Fruit fly (Drosophila melanogaster): ENCODE measurements around the gene ppk5.
A peak's percentile ranks its signal among the peaks of the same experiment; 100 is the strongest.

The ppk5 gene

DNA sequence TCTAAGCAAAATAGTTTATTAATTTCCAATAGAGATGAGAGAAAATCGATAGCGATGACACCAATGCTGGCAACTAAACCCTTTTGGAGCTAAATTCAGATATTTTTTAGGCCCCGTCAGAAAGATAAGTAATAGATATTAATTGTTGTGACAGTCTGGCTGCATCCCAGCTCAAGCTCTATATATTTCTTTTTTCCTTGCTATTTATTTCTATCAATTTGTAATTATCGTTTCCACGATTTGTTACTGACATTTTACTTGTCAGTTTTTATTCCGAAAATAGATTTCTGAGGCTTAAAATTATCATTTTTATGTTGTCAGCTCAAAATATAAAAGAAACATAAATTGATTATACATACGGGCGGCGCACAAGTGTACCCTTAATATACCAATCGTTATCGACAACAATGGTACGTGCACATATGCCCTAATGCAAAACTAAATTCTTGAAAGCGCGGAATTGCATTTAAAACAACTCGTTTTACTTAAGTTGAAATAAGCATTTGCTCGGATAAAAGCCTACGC, 34.5 kb downstream of the ppk5 start, which contains the start of the genes CRIF and SMC5 (continued):
- TF ChIP-seq zfh1 (GFP tag; IDR thresholded peaks at IDR 0.05) (peak; percentile 52; the same call in 1 of the 3 replicates), Dek (tag; optimal IDR thresholded peaks at IDR 0.05) (peak; percentile 54), B-H1 (GFP tag; IDR thresholded peaks at IDR 0.05) (peak; percentile 49; the same call in 1 of the 3 replicates), NC2β (GFP tag; optimal IDR thresholded peaks at IDR 0.05) (peak; percentile 35), CG3847 (GFP tag; IDR thresholded peaks at IDR 0.05) (peak; percentile 63), dpn (GFP tag; optimal IDR thresholded peaks at IDR 0.05) (peak; percentile 76 to 77), CG17328 (GFP tag; IDR thresholded peaks at IDR 0.05) (peak; percentile 37; the same call in 1 of the 2 replicates), HLH3B (GFP tag; IDR thresholded peaks at IDR 0.05) (peak; percentile 52), pum (GFP tag; optimal IDR thresholded peaks at IDR 0.05) (peak; percentile 50), MTF-1 (GFP tag; optimal IDR thresholded peaks at IDR 0.05; ENCODE audit: borderline replicate concordance) (no peak), ttk (GFP tag; IDR thresholded peaks at IDR 0.05) (0 out of 2 replicates have a peak, but pooled peaks have one; percentile 42), Myb (GFP tag; optimal IDR thresholded peaks at IDR 0.05) (peak; percentile 43), Neu2 (GFP tag; optimal IDR thresholded peaks at IDR 0.05; ENCODE audit: borderline replicate concordance) (peak; percentile 14), fd102C (GFP tag; optimal IDR thresholded peaks at IDR 0.05) (no peak), HLHmδ (GFP tag; optimal IDR thresholded peaks at IDR 0.05) (no peak), CG15073 (GFP tag; optimal IDR thresholded peaks at IDR 0.05) (no peak), insv (GFP tag; optimal IDR thresholded peaks at IDR 0.05) (peak in 1 of 2 experiments; percentile 16), trh (GFP tag; optimal IDR thresholded peaks at IDR 0.05) (no peak), CG15269 (tag; optimal IDR thresholded peaks at IDR 0.05) (no peak), sim (GFP tag; IDR thresholded peaks at IDR 0.05) (no peak), D (optimal IDR thresholded peaks at IDR 0.05) (no peak), D (GFP tag; optimal IDR thresholded peaks at IDR 0.05) (peak; percentile 26), chm (GFP tag; IDR thresholded peaks at IDR 0.05) (peak; percentile 49; the same call in 1 of the 2 replicates), NC2α (GFP tag; optimal IDR thresholded peaks at IDR 0.05) (no peak), CG2889 (GFP tag; IDR thresholded peaks at IDR 0.05) (0 out of 3 replicates have a peak, but pooled peaks have one; percentile 43), gem (tag; optimal IDR thresholded peaks at IDR 0.05) (peak; percentile 82), sug (tag; optimal IDR thresholded peaks at IDR 0.05) (peak; percentile 76), yki (optimal IDR thresholded peaks at IDR 0.05) (no peak), cas (GFP tag; IDR thresholded peaks at IDR 0.05) (no peak), bowl (GFP tag; IDR thresholded peaks at IDR 0.05) (no peak), CG5180 (GFP tag; optimal IDR thresholded peaks at IDR 0.05) (no peak), CG15601 (tag; optimal IDR thresholded peaks at IDR 0.05) (peak; percentile 68), jumu (GFP tag; optimal IDR thresholded peaks at IDR 0.05) (peak; percentile 50), luna (GFP tag; optimal IDR thresholded peaks at IDR 0.05) (no peak), salm (tag; optimal IDR thresholded peaks at IDR 0.05) (no peak), D19A (tag; optimal IDR thresholded peaks at IDR 0.05) (peak; percentile 23), exex (tag; optimal IDR thresholded peaks at IDR 0.05) (peak; percentile 47), CG14441 (GFP tag; IDR thresholded peaks at IDR 0.05) (peak; percentile 48; the same call in 1 of the 2 replicates), her (GFP tag; optimal IDR thresholded peaks at IDR 0.05) (peak; percentile 43), CG2875 (GFP tag; optimal IDR thresholded peaks at IDR 0.05) (no peak), CoRest (tag; optimal IDR thresholded peaks at IDR 0.05) (peak; percentile 84), CG17361 (GFP tag; IDR thresholded peaks at IDR 0.05) (peak; percentile 86), Ravus (GFP tag; IDR thresholded peaks at IDR 0.05) (no peak; the same call in 1 of the 2 replicates), CG2116 (GFP tag; optimal IDR thresholded peaks at IDR 0.05) (peak; percentile 70), HLH54F (GFP tag; optimal IDR thresholded peaks at IDR 0.05) (peak; percentile 78), CG10959 (GFP tag; IDR thresholded peaks at IDR 0.05) (no peak), ranshi (GFP tag; IDR thresholded peaks at IDR 0.05) (no peak; the same call in 1 of the 2 replicates), C15 (GFP tag; IDR thresholded peaks at IDR 0.05) (0 out of 3 replicates have a peak, but pooled peaks have one; percentile 28), gfzf (GFP tag; optimal IDR thresholded peaks at IDR 0.05) (peak; percentile 18), disco-r (GFP tag; optimal IDR thresholded peaks at IDR 0.05) (peak; percentile 17), gt (GFP tag; IDR thresholded peaks at IDR 0.05) (no peak)

All from whole organism, embryonic.